Fruit fly (Drosophila melanogaster) S2 (cell line): ENCODE measurements around the gene CG43390.

Experiments used
- CG8478 ChIP-seq: fragments of >200 bp; optimal IDR thresholded peaks from 2 replicates; lab custom pipeline; 2018
- CTCF ChIP-seq, 2 experiments: fragments of >200 bp; optimal IDR thresholded peaks; 2 replicates each; lab custom pipeline; 2018

- TF ChIP-seq CTCF (optimal IDR thresholded peaks at IDR 0.05; lab: Kevin White, UChicago), result no peak
- TF ChIP-seq CG8478 (lab: Kevin White, UChicago), result no peak
Measured at dm6 chr3L:11593778-11594177, 14.0 kb upstream of the CG43390 start.
